Fruit fly (Drosophila melanogaster): ENCODE measurements around the gene CG14696.
A peak's percentile ranks its signal among the peaks of the same experiment; 100 is the strongest.

The CG14696 gene

dm6 chr3R:10849515-10849973 lies 35.3 kb downstream of the CG14696 start, which contains the start of gene CG42394 (continued):
- TF ChIP-seq Sox102F (GFP tag; optimal IDR thresholded peaks at IDR 0.05) (peak; percentile 91), CG6276 (GFP tag; optimal IDR thresholded peaks at IDR 0.05) (peak; percentile 97), CG8632 (GFP tag; optimal IDR thresholded peaks at IDR 0.05) (peak; percentile 89), CG15336 (GFP tag; IDR thresholded peaks at IDR 0.05) (peak; percentile 97), CG8319 (GFP tag; optimal IDR thresholded peaks at IDR 0.05) (peak; percentile 70), eg (GFP tag; IDR thresholded peaks at IDR 0.05) (peak; percentile 95), CG34406 (GFP tag; optimal IDR thresholded peaks at IDR 0.05) (peak; percentile 90), salr (GFP tag; optimal IDR thresholded peaks at IDR 0.05) (peak; percentile 83 to 94), ss (GFP tag; optimal IDR thresholded peaks at IDR 0.05) (peak; percentile 89 to 92), svp (GFP tag) (peak; percentile 93), CG11902 (GFP tag; optimal IDR thresholded peaks at IDR 0.05) (peak; percentile 71), CG32006 (GFP tag; optimal IDR thresholded peaks at IDR 0.05) (peak; percentile 96), acj6 (GFP tag; optimal IDR thresholded peaks at IDR 0.05) (peak; percentile 90), CG31627 (GFP tag; optimal IDR thresholded peaks at IDR 0.05) (peak; percentile 77), fd85E (GFP tag; optimal IDR thresholded peaks at IDR 0.05) (peak; percentile 81), fd59A (GFP tag; optimal IDR thresholded peaks at IDR 0.05) (peak; percentile 78), Blimp-1 (GFP tag; optimal IDR thresholded peaks at IDR 0.05) (peak; percentile 77), Hr39 (GFP tag; optimal IDR thresholded peaks at IDR 0.05) (peak; percentile 69), Sox14 (GFP tag; optimal IDR thresholded peaks at IDR 0.05) (peak; percentile 88), CG16779 (tag; optimal IDR thresholded peaks at IDR 0.05) (peak; percentile 96), CG6792 (GFP tag; optimal IDR thresholded peaks at IDR 0.05) (peak; percentile 84), Ets96B (tag; optimal IDR thresholded peaks at IDR 0.05) (peak; percentile 98), Eip75B (GFP tag; optimal IDR thresholded peaks at IDR 0.05) (peak; percentile 86), CG6163 (GFP tag; IDR thresholded peaks at IDR 0.05) (peak; percentile 95), CG10669 (GFP tag; optimal IDR thresholded peaks at IDR 0.05) (peak; percentile 94), CG4318 (GFP tag; optimal IDR thresholded peaks at IDR 0.05) (peak; percentile 92), Eip93F (GFP tag; optimal IDR thresholded peaks at IDR 0.05) (peak; percentile 90), CG9139 (GFP tag; optimal IDR thresholded peaks at IDR 0.05) (peak; percentile 88)

DNA sequence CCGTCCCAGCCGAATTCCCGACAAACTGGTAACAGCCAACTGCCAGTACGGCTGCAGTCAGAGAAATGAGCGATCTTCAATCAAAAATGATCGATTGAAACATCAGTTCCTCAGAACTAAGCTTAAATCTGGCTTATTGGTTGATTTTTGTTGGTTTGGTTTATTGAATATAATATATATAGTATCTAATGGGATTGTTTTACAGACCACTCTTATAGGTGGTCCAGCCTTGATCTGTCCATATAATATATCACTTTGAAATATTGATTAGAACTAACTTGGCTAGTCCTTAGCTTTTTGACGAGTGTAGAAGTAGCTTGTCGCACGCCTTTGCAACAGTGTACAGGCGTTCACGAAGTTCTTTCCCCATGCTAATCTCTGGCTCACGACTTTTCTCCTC lies 42.4 kb downstream of the CG14696 start:
- TF ChIP-seq fd59A (GFP tag; optimal IDR thresholded peaks at IDR 0.05) (peak; percentile 16), CG6808 (GFP tag; optimal IDR thresholded peaks at IDR 0.05) (peak; percentile 44), topi (GFP tag; optimal IDR thresholded peaks at IDR 0.05) (no peak), achi (GFP tag; optimal IDR thresholded peaks at IDR 0.05) (peak; percentile 20), acj6 (GFP tag; optimal IDR thresholded peaks at IDR 0.05) (peak; percentile 19), CG3919 (GFP tag; optimal IDR thresholded peaks at IDR 0.05) (peak; percentile 24), CG10631 (GFP tag; optimal IDR thresholded peaks at IDR 0.05) (peak; percentile 28), dsx (GFP tag; optimal IDR thresholded peaks at IDR 0.05; ENCODE audit: poor library complexity, severe bottlenecking) (peak; percentile 61), CG9139 (GFP tag; optimal IDR thresholded peaks at IDR 0.05) (no peak), Eip78C (GFP tag) (peak; percentile 70), Blimp-1 (GFP tag; optimal IDR thresholded peaks at IDR 0.05) (no peak), CG10669 (GFP tag; optimal IDR thresholded peaks at IDR 0.05) (peak; percentile 30), CG15336 (GFP tag; IDR thresholded peaks at IDR 0.05) (0 out of 2 replicates have a peak, but pooled peaks have one; percentile 12), CG32006 (GFP tag; optimal IDR thresholded peaks at IDR 0.05) (peak; percentile 48), Ets96B (tag; optimal IDR thresholded peaks at IDR 0.05) (peak; percentile 31), ss (GFP tag; optimal IDR thresholded peaks at IDR 0.05) (peak; percentile 4 to 31), vri (GFP tag; optimal IDR thresholded peaks at IDR 0.05) (no peak), CG3032 (tag; optimal IDR thresholded peaks at IDR 0.05) (peak; percentile 58)

DNA sequence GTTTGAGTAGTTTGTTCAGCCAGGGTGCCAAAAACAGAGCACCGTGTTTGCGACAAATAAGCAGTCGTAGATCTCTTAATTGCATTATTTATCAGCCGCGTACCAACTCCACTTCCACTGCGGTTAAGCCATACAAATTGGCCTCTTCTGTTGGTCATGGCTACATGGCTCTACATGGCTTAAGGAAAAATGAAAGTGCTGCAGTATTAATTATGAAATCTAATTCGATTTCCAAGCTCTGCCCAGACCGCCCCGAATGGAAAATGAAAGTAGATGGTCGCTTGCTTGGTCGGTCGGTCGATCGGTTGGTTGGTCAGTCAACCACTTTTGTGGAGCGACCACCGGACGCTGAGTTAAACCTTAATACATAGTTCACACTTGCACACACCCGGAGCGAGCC lies 47.9 kb downstream of the CG14696 start:
- TF ChIP-seq Smox (GFP tag; optimal IDR thresholded peaks at IDR 0.05): no peak
- no peak for TF ChIP-seq vri (GFP tag; optimal IDR thresholded peaks at IDR 0.05)
- TF ChIP-seq CG6854 (GFP tag; optimal IDR thresholded peaks at IDR 0.05): no peak
- TF ChIP-seq dac (GFP tag; optimal IDR thresholded peaks at IDR 0.05): no peak
- TF ChIP-seq CG10669 (GFP tag; optimal IDR thresholded peaks at IDR 0.05): no peak
- no peak for TF ChIP-seq CG32006 (GFP tag; optimal IDR thresholded peaks at IDR 0.05)
- no peak for TF ChIP-seq Blimp-1 (GFP tag; optimal IDR thresholded peaks at IDR 0.05)
- TF ChIP-seq CG31627 (GFP tag; optimal IDR thresholded peaks at IDR 0.05): no peak
- TF ChIP-seq Sox14 (GFP tag; optimal IDR thresholded peaks at IDR 0.05): no peak
- TF ChIP-seq CG11902 (GFP tag; optimal IDR thresholded peaks at IDR 0.05): no peak
- no peak for TF ChIP-seq fd85E (GFP tag; optimal IDR thresholded peaks at IDR 0.05)
- no peak for TF ChIP-seq Sox102F (GFP tag; optimal IDR thresholded peaks at IDR 0.05)
- TF ChIP-seq topi (GFP tag; optimal IDR thresholded peaks at IDR 0.05): no peak
- no peak for TF ChIP-seq CG8319 (GFP tag; optimal IDR thresholded peaks at IDR 0.05)
- TF ChIP-seq Met (GFP tag; optimal IDR thresholded peaks at IDR 0.05): no peak
